Worm (Caenorhabditis elegans) whole organism, L1 larva: ENCODE results near the gene R03G5.6.

ENCODE experiments used
- C04F5.9 ChIP-seq: sonication (generic microtip); optimal IDR thresholded peaks from 2 replicates; lab custom pipeline; 2016; ENCODE audit warnings: missing genetic modification characterization, missing compliant biosample characterization
- C34B4.2 ChIP-seq: sonication (generic microtip); optimal IDR thresholded peaks from 2 replicates; lab custom pipeline; 2017; ENCODE audit warnings: mild to moderate bottlenecking, missing genetic modification characterization, missing compliant biosample characterization
- F16B12.6 ChIP-seq: fragments of 150-350 bp; optimal IDR thresholded peaks from 2 replicates; lab custom pipeline; 2014; ENCODE audit warnings: missing biosample characterization, missing genetic modification characterization
- Y116A8C.19 ChIP-seq: sonication (generic microtip); optimal IDR thresholded peaks from 2 replicates; lab custom pipeline; 2016; ENCODE audit warnings: missing compliant biosample characterization, missing genetic modification characterization, borderline replicate concordance
- aha-1 ChIP-seq: fragments of 150-350 bp; optimal IDR thresholded peaks from 2 replicates; lab custom pipeline; 2014; ENCODE audit warnings: missing biosample characterization, missing genetic modification characterization
- blmp-1 ChIP-seq: fragments of 150-350 bp; optimal IDR thresholded peaks from 2 replicates; lab custom pipeline; 2014; ENCODE audit warnings: missing biosample characterization, missing genetic modification characterization
- ceh-63 ChIP-seq: fragments of 200-800 bp; sonication (Bioruptor generic); optimal IDR thresholded peaks from 2 replicates; lab custom pipeline; 2018; ENCODE audit warnings: mild to moderate bottlenecking, missing genetic modification characterization, missing compliant biosample characterization
- ceh-82 ChIP-seq, 3 experiments: fragments of 150-350 bp in 1 of 3; sonication (generic microtip) in 2 of 3; optimal IDR thresholded peaks; 2 replicates each; lab custom pipeline; 2014 to 2017; ENCODE audit warnings: missing biosample characterization in 3 of 3, missing genetic modification characterization in 3 of 3
- ceh-88 ChIP-seq: fragments of 200-800 bp; sonication (Bioruptor generic); IDR thresholded peaks from 2 replicates; pipeline ENCODE4 v1.3.6; 2022; ENCODE audit warnings: missing genetic modification characterization, missing compliant biosample characterization
- ces-1 ChIP-seq: fragments of 150-350 bp; optimal IDR thresholded peaks from 2 replicates; lab custom pipeline; 2014; ENCODE audit warnings: missing biosample characterization, missing genetic modification reagents, missing genetic modification characterization
- dpl-1 ChIP-seq, 3 experiments: fragments of 150-350 bp in 2 of 3; sonication (generic microtip) in 1 of 3; optimal IDR thresholded peaks; 2 replicates each; lab custom pipeline; 2014 to 2017; ENCODE audit warnings: missing biosample characterization in 3 of 3, missing genetic modification characterization in 3 of 3, missing genetic modification reagents in 3 of 3
- efl-1 ChIP-seq, 4 experiments: fragments of 150-350 bp; optimal IDR thresholded peaks in 3 of 4; peaks in 1 of 4; 1 replicate in 1 of 4; 2 replicates in 3 of 4; lab custom pipeline; 2014; ENCODE audit warnings: missing biosample characterization in 2 of 4, missing genetic modification characterization in 2 of 4, missing genetic modification reagents in 2 of 4
- efl-3 ChIP-seq: fragments of 200-800 bp; sonication (Bioruptor generic); optimal IDR thresholded peaks from 2 replicates; lab custom pipeline; 2018; ENCODE audit warnings: mild to moderate bottlenecking, missing genetic modification characterization, missing compliant biosample characterization
- egl-13 ChIP-seq: sonication (generic microtip); optimal IDR thresholded peaks from 2 replicates; lab custom pipeline; 2016; ENCODE audit warnings: missing genotype, missing genetic modification reagents, missing genetic modification characterization, missing compliant biosample characterization
- elt-2 ChIP-seq: sonication (generic microtip); optimal IDR thresholded peaks from 2 replicates; lab custom pipeline; 2016; ENCODE audit warnings: missing genetic modification characterization, mild to moderate bottlenecking, inconsistent platforms, missing compliant biosample characterization, missing genetic modification reagents
- ets-5 ChIP-seq: fragments of 200-800 bp; sonication (Bioruptor generic); IDR thresholded peaks from 2 replicates; pipeline ENCODE4 v1.3.6; 2022; ENCODE audit warnings: missing genetic modification characterization, missing compliant biosample characterization
- fkh-10 ChIP-seq: sonication (generic microtip); optimal IDR thresholded peaks from 2 replicates; lab custom pipeline; 2017; ENCODE audit warnings: missing biosample characterization, missing genetic modification reagents, missing genetic modification characterization
- grh-1 ChIP-seq: fragments of 200-800 bp; sonication (Bioruptor generic); IDR thresholded peaks from 2 replicates; pipeline ENCODE4 v1.3.6; 2022; ENCODE audit warnings: missing genetic modification reagents, missing genetic modification characterization, missing compliant biosample characterization
- hlh-4 ChIP-seq: sonication (generic microtip); optimal IDR thresholded peaks from 2 replicates; lab custom pipeline; 2016; ENCODE audit warnings: mild to moderate bottlenecking, missing genetic modification characterization, missing compliant biosample characterization
- irx-1 ChIP-seq: sonication (generic microtip); optimal IDR thresholded peaks from 2 replicates; lab custom pipeline; 2016; ENCODE audit warnings: missing genetic modification characterization, missing compliant biosample characterization
- jun-1 ChIP-seq: fragments of 150-350 bp; optimal IDR thresholded peaks from 2 replicates; lab custom pipeline; 2014; ENCODE audit warnings: missing biosample characterization, missing genetic modification reagents, missing genetic modification characterization
- lin-13 ChIP-seq: fragments of 150-350 bp; optimal IDR thresholded peaks from 2 replicates; lab custom pipeline; 2014; ENCODE audit warnings: missing biosample characterization, missing genetic modification reagents, missing genetic modification characterization
- lin-15B ChIP-seq: fragments of 150-350 bp; sonication (generic microtip); optimal IDR thresholded peaks from 3 replicates; lab custom pipeline; 2014; ENCODE audit warnings: missing biosample characterization, missing genetic modification characterization
- lin-35 ChIP-seq, 2 experiments: fragments of 150-350 bp; optimal IDR thresholded peaks; 2 replicates each; lab custom pipeline; 2014; ENCODE audit warnings: missing biosample characterization in 2 of 2, missing genetic modification characterization in 2 of 2, missing genetic modification reagents in 2 of 2
- lir-3 ChIP-seq: sonication (generic microtip); optimal IDR thresholded peaks from 2 replicates; lab custom pipeline; 2016; ENCODE audit warnings: mild to moderate bottlenecking, missing genetic modification characterization, moderate library complexity, missing compliant biosample characterization; ENCODE audit not compliant: poor library complexity
- mab-9 ChIP-seq: fragments of 200-800 bp; sonication (Bioruptor generic); IDR thresholded peaks from 2 replicates; pipeline ENCODE4 v1.3.6; 2022; ENCODE audit warnings: missing genetic modification reagents, missing genetic modification characterization, missing compliant biosample characterization
- mef-2 ChIP-seq: fragments of 150-350 bp; optimal IDR thresholded peaks from 2 replicates; lab custom pipeline; 2014; ENCODE audit warnings: missing biosample characterization, missing genetic modification characterization
- nhr-11 ChIP-seq: fragments of 150-350 bp; optimal IDR thresholded peaks from 2 replicates; lab custom pipeline; 2014; ENCODE audit warnings: missing biosample characterization, missing genetic modification characterization
- nhr-12 ChIP-seq: sonication (generic microtip); optimal IDR thresholded peaks from 2 replicates; lab custom pipeline; 2017; ENCODE audit warnings: missing biosample characterization, missing genetic modification characterization
- nhr-19 ChIP-seq: fragments of 200-800 bp; sonication (Bioruptor generic); conservative IDR thresholded peaks from 2 replicates; pipeline ENCODE4 v1.3.6; 2022; ENCODE audit warnings: missing genetic modification characterization, missing compliant biosample characterization
- nhr-71 ChIP-seq: sonication (generic microtip); optimal IDR thresholded peaks from 2 replicates; lab custom pipeline; 2016; ENCODE audit warnings: mild to moderate bottlenecking, missing genetic modification characterization, moderate library complexity, missing compliant biosample characterization
- nhr-77 ChIP-seq: fragments of 150-350 bp; optimal IDR thresholded peaks from 2 replicates; lab custom pipeline; 2014; ENCODE audit warnings: missing biosample characterization, missing genetic modification characterization
- nhr-85 ChIP-seq: sonication (generic microtip); peaks from one replicate; lab custom pipeline; 2016; ENCODE audit warnings: missing genetic modification characterization, inconsistent platforms, missing compliant biosample characterization
- pag-3 ChIP-seq: sonication (generic microtip); optimal IDR thresholded peaks from 2 replicates; lab custom pipeline; 2017; ENCODE audit warnings: missing genetic modification characterization, mild to moderate bottlenecking, missing compliant biosample characterization, antibody characterized with exemption, borderline replicate concordance; ENCODE audit not compliant: insufficient read depth
- pqm-1 ChIP-seq: sonication (generic microtip); optimal IDR thresholded peaks from 3 replicates; lab custom pipeline; 2017; ENCODE audit warnings: missing biosample characterization, missing genetic modification characterization
- rnt-1 ChIP-seq: sonication (generic microtip); optimal IDR thresholded peaks from 2 replicates; lab custom pipeline; 2016; ENCODE audit warnings: mild to moderate bottlenecking, missing genetic modification characterization, moderate library complexity, missing compliant biosample characterization
- snpc-4 ChIP-seq: fragments of 150-350 bp; optimal IDR thresholded peaks from 2 replicates; lab custom pipeline; 2014; ENCODE audit warnings: missing biosample characterization, missing genetic modification characterization
- sptf-1 ChIP-seq: fragments of 150-350 bp; optimal IDR thresholded peaks from 2 replicates; lab custom pipeline; 2014; ENCODE audit warnings: missing biosample characterization, missing genetic modification characterization
- sup-37 ChIP-seq: fragments of 200-800 bp; sonication (Bioruptor generic); optimal IDR thresholded peaks from 2 replicates; lab custom pipeline; 2018; ENCODE audit warnings: mild to moderate bottlenecking, missing genetic modification characterization, missing compliant biosample characterization
- swsn-7 ChIP-seq: sonication (generic microtip); optimal IDR thresholded peaks from 2 replicates; lab custom pipeline; 2016; ENCODE audit warnings: missing genetic modification characterization, missing compliant biosample characterization
- tlp-1 ChIP-seq: fragments of 150-350 bp; optimal IDR thresholded peaks from 2 replicates; lab custom pipeline; 2014; ENCODE audit warnings: missing biosample characterization, missing genetic modification characterization
- unc-130 ChIP-seq: fragments of 150-350 bp; optimal IDR thresholded peaks from 2 replicates; lab custom pipeline; 2017; ENCODE audit warnings: missing biosample characterization, missing genetic modification characterization, inconsistent platforms
- unc-30 ChIP-seq: sonication (generic microtip); optimal IDR thresholded peaks from 2 replicates; lab custom pipeline; 2017; ENCODE audit warnings: missing biosample characterization, missing genetic modification characterization
- unc-62 ChIP-seq: fragments of 150-350 bp; optimal IDR thresholded peaks from 2 replicates; lab custom pipeline; 2014; ENCODE audit warnings: missing biosample characterization, missing genetic modification reagents, missing genetic modification characterization
- unc-98 ChIP-seq: fragments of 200-800 bp; sonication (Bioruptor generic); IDR thresholded peaks from 2 replicates; pipeline ENCODE4 v1.3.6; 2022; ENCODE audit warnings: missing genetic modification characterization, missing compliant biosample characterization
- xbp-1 ChIP-seq: sonication (generic microtip); optimal IDR thresholded peaks from 2 replicates; lab custom pipeline; 2016; ENCODE audit warnings: missing genetic modification characterization, missing compliant biosample characterization
- zag-1 ChIP-seq: fragments of 150-350 bp; optimal IDR thresholded peaks from 2 replicates; lab custom pipeline; 2014; ENCODE audit warnings: missing biosample characterization, missing genetic modification characterization
- zip-4 ChIP-seq: fragments of 200-800 bp; sonication (Bioruptor generic); optimal IDR thresholded peaks from 2 replicates; lab custom pipeline; 2018; ENCODE audit warnings: mild to moderate bottlenecking, missing genetic modification characterization, moderate library complexity, missing compliant biosample characterization
- ztf-11 ChIP-seq, 2 experiments: sonication (generic microtip); optimal IDR thresholded peaks; 2 replicates each; lab custom pipeline; 2016 to 2017; ENCODE audit warnings: missing genetic modification characterization in 2 of 2, missing biosample characterization in 1 of 2, missing compliant biosample characterization in 1 of 2
- ztf-4 ChIP-seq: fragments of 150-350 bp; optimal IDR thresholded peaks from 2 replicates; lab custom pipeline; 2014; ENCODE audit warnings: missing biosample characterization, missing genetic modification characterization

The R03G5.6 gene

DNA sequence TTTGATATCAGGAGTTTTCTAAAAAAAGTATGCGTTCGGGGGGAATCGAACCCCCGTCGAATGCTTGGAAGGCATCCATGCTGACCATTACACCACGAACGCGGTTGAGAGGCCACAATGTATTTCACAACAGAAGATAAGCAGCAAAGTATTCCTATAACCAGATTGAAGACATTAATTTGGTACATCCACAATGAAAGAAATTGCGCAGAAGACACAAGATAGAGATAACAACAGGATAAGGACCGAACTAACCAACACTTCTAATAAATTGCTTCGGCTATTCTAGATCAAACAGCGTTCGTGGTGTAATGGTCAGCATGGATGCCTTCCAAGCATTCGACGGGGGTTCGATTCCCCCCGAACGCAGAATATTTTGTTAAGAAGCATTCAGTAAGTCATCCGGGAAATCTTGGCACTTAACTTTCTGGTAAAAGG is 22.4 kb downstream of the R03G5.6 start (continued):
- TF ChIP-seq elt-2 (tag; lab: Kevin White, UChicago) (no peak), pag-3 (tag; lab: Kevin White, UChicago) (no peak), egl-13 (tag; lab: Kevin White, UChicago) (no peak), mef-2 (no peak), Y116A8C.19 (tag; lab: Kevin White, UChicago) (no peak), ceh-82 (tag; optimal IDR thresholded peaks at IDR 0.05; lab: Kevin White, UChicago) (no peak), C04F5.9 (tag; lab: Kevin White, UChicago) (no peak), dpl-1 (GFP tag; optimal IDR thresholded peaks at IDR 0.05; lab: Kevin White, UChicago) (no peak), lin-35 (GFP tag; optimal IDR thresholded peaks at IDR 0.05; lab: Kevin White, UChicago) (peak in 1 of 2 experiments; percentile 40), ztf-4 (no peak), nhr-12 (tag; lab: Kevin White, UChicago) (no peak), hlh-4 (tag; lab: Kevin White, UChicago) (no peak), pqm-1 (tag; lab: Kevin White, UChicago) (no peak), tlp-1 (tag; lab: Kevin White, UChicago) (no peak), grh-1 (GFP tag; lab: Robert Waterston, UW) (no peak), F16B12.6 (tag; lab: Kevin White, UChicago) (no peak), efl-1 (optimal IDR thresholded peaks at IDR 0.05; lab: Kevin White, UChicago) (no peak), efl-1 (GFP tag; optimal IDR thresholded peaks at IDR 0.05 in 1 of 2; lab: Kevin White, UChicago) (peak in 1 of 2 experiments; percentile 88), ets-5 (GFP tag; lab: Robert Waterston, UW) (no peak), irx-1 (tag; lab: Kevin White, UChicago) (no peak), zip-4 (GFP tag; lab: Kevin White, UChicago) (no peak), unc-130 (tag; lab: Kevin White, UChicago) (no peak), nhr-19 (GFP tag; lab: Robert Waterston, UW) (peak; percentile 45), ceh-88 (GFP tag; lab: Robert Waterston, UW) (no peak), sptf-1 (tag; lab: Kevin White, UChicago) (no peak), xbp-1 (no peak), lin-15B (tag; lab: Kevin White, UChicago) (no peak), sup-37 (GFP tag; lab: Kevin White, UChicago) (no peak), unc-30 (tag; lab: Kevin White, UChicago) (no peak), lin-13 (GFP tag; lab: Kevin White, UChicago) (no peak), ces-1 (no peak)

DNA sequence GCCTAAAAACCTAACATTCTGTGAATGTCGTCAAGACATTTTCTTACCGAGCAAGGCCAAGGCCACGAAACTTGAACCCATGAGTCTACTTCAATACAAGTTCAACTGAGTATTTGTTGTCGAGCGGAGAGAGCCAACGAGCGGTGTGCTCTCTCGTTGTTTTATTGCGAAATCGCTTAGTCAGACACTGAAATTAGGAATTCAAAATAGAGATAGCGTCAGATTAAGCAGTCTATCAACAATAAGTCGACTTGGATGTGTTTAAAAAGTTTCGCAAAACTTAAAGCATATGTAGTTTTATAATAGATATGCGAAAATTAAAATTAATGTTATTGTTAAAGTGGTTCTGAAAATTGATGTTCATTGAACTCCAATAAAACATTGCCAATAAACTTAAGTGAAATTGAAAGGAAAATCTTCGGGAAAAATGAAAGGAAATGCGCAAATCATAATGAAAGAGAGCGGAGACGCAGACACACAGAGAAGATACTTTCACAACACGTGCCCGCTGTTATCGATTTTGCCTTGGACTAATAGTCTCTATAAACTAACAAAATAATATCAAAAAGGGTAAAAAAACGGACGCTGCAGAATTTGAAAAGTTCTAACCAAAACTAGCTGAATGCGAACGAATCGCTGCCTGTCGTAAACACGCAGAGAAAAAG is 23.2 kb downstream of the R03G5.6 start, which contains the start of gene ZK154.6:
ZK154.6 (minus strand) TSS at position 187 of the 665 bp plus-strand sequence.
- no peak for TF ChIP-seq mab-9 (GFP tag; lab: Robert Waterston, UW)
- no peak for TF ChIP-seq unc-130 (tag; lab: Kevin White, UChicago)
- no peak for TF ChIP-seq hlh-4 (tag; lab: Kevin White, UChicago)
- no peak for TF ChIP-seq ceh-82 (tag; optimal IDR thresholded peaks at IDR 0.05; lab: Kevin White, UChicago)
- TF ChIP-seq nhr-12 (tag; lab: Kevin White, UChicago), result no peak
- TF ChIP-seq rnt-1, result peak; percentile 20
- no peak for TF ChIP-seq C34B4.2
- TF ChIP-seq elt-2 (tag; lab: Kevin White, UChicago), result no peak
- no peak for TF ChIP-seq jun-1
- TF ChIP-seq nhr-71 (tag; lab: Kevin White, UChicago), result peak; percentile 62
- TF ChIP-seq unc-98 (GFP tag; lab: Robert Waterston, UW), result no peak
- TF ChIP-seq aha-1 (tag; lab: Kevin White, UChicago), result no peak
- TF ChIP-seq ztf-11 (tag; optimal IDR thresholded peaks at IDR 0.05; lab: Kevin White, UChicago), result no peak
- no peak for TF ChIP-seq nhr-77 (tag; lab: Kevin White, UChicago)
- no peak for TF ChIP-seq zag-1
- TF ChIP-seq nhr-11 (tag; lab: Kevin White, UChicago), result no peak
- no peak for TF ChIP-seq ces-1
- TF ChIP-seq nhr-85 (tag; lab: Kevin White, UChicago), result peak; percentile 77
- TF ChIP-seq snpc-4, result peak; percentile 1
- peak; percentile 49 for TF ChIP-seq swsn-7
- no peak for TF ChIP-seq efl-3 (GFP tag; lab: Kevin White, UChicago)
- no peak for TF ChIP-seq lir-3 (tag; lab: Kevin White, UChicago)
- no peak for TF ChIP-seq fkh-10 (GFP tag; lab: Kevin White, UChicago)
- TF ChIP-seq dpl-1 (GFP tag; optimal IDR thresholded peaks at IDR 0.05; lab: Kevin White, UChicago), result no peak
- TF ChIP-seq C04F5.9 (tag; lab: Kevin White, UChicago), result no peak
- no peak for TF ChIP-seq ceh-63 (GFP tag; lab: Kevin White, UChicago)
- no peak for TF ChIP-seq unc-62 (GFP tag; lab: Kevin White, UChicago)
- peak; percentile 100 for TF ChIP-seq blmp-1 (tag; lab: Kevin White, UChicago)
